Fruit fly (Drosophila melanogaster): Measurements from ENCODE around the gene Gcn2.

The Gcn2 gene

dm6 chr3R:31424427-31424826 lies 29.0 kb downstream of the Gcn2 start (continued):
- TF ChIP-seq gce (GFP tag; IDR thresholded peaks at IDR 0.05) (0 out of 3 replicates have a peak, but pooled peaks have one; percentile 48), CG11504 (tag; optimal IDR thresholded peaks at IDR 0.05) (peak; percentile 44), her (GFP tag; optimal IDR thresholded peaks at IDR 0.05) (no peak), ase (GFP tag; IDR thresholded peaks at IDR 0.05) (peak; percentile 34; the same call in 1 of the 3 replicates), HHEX (GFP tag; optimal IDR thresholded peaks at IDR 0.05) (peak; percentile 38), CG15514 (GFP tag; optimal IDR thresholded peaks at IDR 0.05) (no peak), CG11695 (GFP tag; IDR thresholded peaks at IDR 0.05) (peak; percentile 53; the same call in 1 of the 3 replicates), CG11456 (GFP tag; IDR thresholded peaks at IDR 0.05) (0 out of 3 replicates have a peak, but pooled peaks have one; percentile 22), dpn (GFP tag; optimal IDR thresholded peaks at IDR 0.05) (peak in 1 of 2 experiments; percentile 13), CG6689 (GFP tag; IDR thresholded peaks at IDR 0.05) (peak; percentile 38), CG18764 (GFP tag; optimal IDR thresholded peaks at IDR 0.05) (no peak), CG9609 (GFP tag; optimal IDR thresholded peaks at IDR 0.05) (peak; percentile 20), CG13424 (tag; optimal IDR thresholded peaks at IDR 0.05) (no peak), Sox100B (GFP tag; optimal IDR thresholded peaks at IDR 0.05) (no peak), Nf-YC (tag; optimal IDR thresholded peaks at IDR 0.05) (no peak), Gsc (GFP tag; IDR thresholded peaks at IDR 0.05) (no peak), gcm (GFP tag; optimal IDR thresholded peaks at IDR 0.05) (no peak), seq (GFP tag; IDR thresholded peaks at IDR 0.05) (0 out of 2 replicates have a peak, but pooled peaks have one; percentile 23), D19A (tag; optimal IDR thresholded peaks at IDR 0.05) (peak; percentile 59), grau (tag; optimal IDR thresholded peaks at IDR 0.05) (peak; percentile 21), CG7839 (tag; optimal IDR thresholded peaks at IDR 0.05) (peak; percentile 32), CG8290 (GFP tag; optimal IDR thresholded peaks at IDR 0.05) (no peak), CG8290 (tag; optimal IDR thresholded peaks at IDR 0.05) (peak in 1 of 2 experiments; percentile 45), Fer1 (GFP tag; optimal IDR thresholded peaks at IDR 0.05) (peak; percentile 40), CG4328 (GFP tag; optimal IDR thresholded peaks at IDR 0.05) (no peak), Gug (GFP tag; IDR thresholded peaks at IDR 0.05) (0 out of 4 replicates have a peak, but pooled peaks have one; percentile 4), CG10366 (GFP tag; IDR thresholded peaks at IDR 0.05) (peak; percentile 39; the same call in 1 of the 2 replicates), Hey (tag; optimal IDR thresholded peaks at IDR 0.05) (no peak), Mrtf (GFP tag; IDR thresholded peaks at IDR 0.05) (peak; percentile 42; the same call in 1 of the 3 replicates), CG14441 (GFP tag; IDR thresholded peaks at IDR 0.05) (peak; percentile 58), CG17328 (GFP tag; IDR thresholded peaks at IDR 0.05) (peak; percentile 40; the same call in 1 of the 2 replicates), CG2202 (tag; optimal IDR thresholded peaks at IDR 0.05) (no peak), zfh1 (GFP tag; IDR thresholded peaks at IDR 0.05) (peak; percentile 56; the same call in 1 of the 3 replicates), row (GFP tag; IDR thresholded peaks at IDR 0.05) (peak; percentile 68), CG17361 (GFP tag; IDR thresholded peaks at IDR 0.05) (0 out of 3 replicates have a peak, but pooled peaks have one; percentile 19), CG2678 (tag; optimal IDR thresholded peaks at IDR 0.05) (peak; percentile 55), E2f2 (GFP tag; IDR thresholded peaks at IDR 0.05) (peak; percentile 36; the same call in 1 of the 2 replicates), CG9932 (GFP tag; IDR thresholded peaks at IDR 0.05) (peak; percentile 39), fd64A (GFP tag; optimal IDR thresholded peaks at IDR 0.05) (no peak), unc-4 (GFP tag; IDR thresholded peaks at IDR 0.05; ENCODE audit: partially characterized antibody) (no peak), CG1832 (GFP tag; optimal IDR thresholded peaks at IDR 0.05) (no peak)

dm6 chr3R:31435619-31436018 lies 40.2 kb downstream of the Gcn2 start:
- TF ChIP-seq ase (GFP tag; IDR thresholded peaks at IDR 0.05): no peak
- peak; percentile 25 for TF ChIP-seq Med (GFP tag)
- no peak for TF ChIP-seq CG3281 (GFP tag; optimal IDR thresholded peaks at IDR 0.05)
- TF ChIP-seq CG18599 (GFP tag; optimal IDR thresholded peaks at IDR 0.05): no peak
- no peak for TF ChIP-seq CG15073 (GFP tag; optimal IDR thresholded peaks at IDR 0.05)
- TF ChIP-seq sug (tag; optimal IDR thresholded peaks at IDR 0.05): peak; percentile 81
- TF ChIP-seq chinmo (GFP tag; IDR thresholded peaks at IDR 0.05; ENCODE audit: partially characterized antibody): peak; percentile 61; the same call in 1 of the 4 replicates
- TF ChIP-seq Hr78 (GFP tag; optimal IDR thresholded peaks at IDR 0.05): peak in 1 of 2 experiments; percentile 67
- peak; percentile 43 for TF ChIP-seq CG34376 (GFP tag; optimal IDR thresholded peaks at IDR 0.05)
- peak; percentile 28 for TF ChIP-seq Nf-YC (tag; optimal IDR thresholded peaks at IDR 0.05)
- no peak for TF ChIP-seq CG10209 (GFP tag; optimal IDR thresholded peaks at IDR 0.05)
- TF ChIP-seq Dref (GFP tag; IDR thresholded peaks at IDR 0.05): no peak
- no peak for TF ChIP-seq CG8388 (GFP tag; optimal IDR thresholded peaks at IDR 0.05)

Data from whole organism, embryonic.